Fruit fly (Drosophila melanogaster) whole organism, adult: ENCODE results near the gene Rbp4.
A peak's percentile ranks its signal among the peaks of the same experiment; 100 is the strongest.

Experiments
- CG11617 ChIP-seq: fragments of 200-800 bp; sonication (Bioruptor generic); optimal IDR thresholded peaks from 2 replicates; lab custom pipeline; 2017; ENCODE audit warnings: mild to moderate bottlenecking, missing biosample characterization, missing genetic modification reagents, missing genetic modification characterization
- CG12768 ChIP-seq: fragments of 200-800 bp; sonication (Bioruptor generic); optimal IDR thresholded peaks from 2 replicates; lab custom pipeline; 2017; ENCODE audit warnings: missing biosample characterization, missing genetic modification characterization, mild to moderate bottlenecking, moderate library complexity, missing genetic modification reagents
- CG14711 ChIP-seq: fragments of 200-800 bp; sonication (Bioruptor generic); optimal IDR thresholded peaks from 2 replicates; lab custom pipeline; 2018; ENCODE audit warnings: missing biosample characterization, mild to moderate bottlenecking, missing genetic modification characterization, moderate library complexity
- CG1620 ChIP-seq: fragments of 200-800 bp; sonication (Bioruptor generic); optimal IDR thresholded peaks from 2 replicates; lab custom pipeline; 2016; ENCODE audit warnings: missing biosample characterization, missing genetic modification characterization
- CG33017 ChIP-seq: fragments of 200-800 bp; sonication (Bioruptor generic); optimal IDR thresholded peaks from 2 replicates; lab custom pipeline; 2018; ENCODE audit warnings: missing biosample characterization, mild to moderate bottlenecking, missing genetic modification characterization, moderate library complexity
- CG5204 ChIP-seq: fragments of 200-800 bp; sonication (Bioruptor generic); optimal IDR thresholded peaks from 2 replicates; lab custom pipeline; 2016; ENCODE audit warnings: missing biosample characterization, missing genetic modification characterization
- CG7045 ChIP-seq: fragments of 200-800 bp; sonication (Bioruptor generic); optimal IDR thresholded peaks from 2 replicates; lab custom pipeline; 2017; ENCODE audit warnings: missing biosample characterization, mild to moderate bottlenecking, missing genetic modification characterization
- CG7101 ChIP-seq: fragments of 200-800 bp; sonication (Bioruptor generic); optimal IDR thresholded peaks from 2 replicates; lab custom pipeline; 2018; ENCODE audit warnings: missing biosample characterization, mild to moderate bottlenecking, missing genetic modification characterization, moderate library complexity
- Clk ChIP-seq: fragments of 200-800 bp; sonication (Bioruptor generic); optimal IDR thresholded peaks from 2 replicates; lab custom pipeline; 2017; ENCODE audit warnings: missing biosample characterization, missing genetic modification characterization
- Crg-1 ChIP-seq: fragments of 200-800 bp; sonication (Bioruptor generic); optimal IDR thresholded peaks from 2 replicates; lab custom pipeline; 2016; ENCODE audit warnings: missing biosample characterization, missing genetic modification characterization
- Hr96 ChIP-seq: fragments of 200-800 bp; sonication (Bioruptor generic); optimal IDR thresholded peaks from 2 replicates; lab custom pipeline; 2016; ENCODE audit warnings: missing biosample characterization, missing genetic modification characterization
- Mnt ChIP-seq: fragments of 200-800 bp; sonication (Bioruptor generic); optimal IDR thresholded peaks from 2 replicates; lab custom pipeline; 2016; ENCODE audit warnings: missing biosample characterization, mild to moderate bottlenecking, missing genetic modification characterization
- bab1 ChIP-seq: fragments of 200-800 bp; sonication (Bioruptor generic); optimal IDR thresholded peaks from 3 replicates; lab custom pipeline; 2019; ENCODE audit warnings: missing biosample characterization, mild to moderate bottlenecking, missing genetic modification characterization, moderate library complexity
- cic ChIP-seq: fragments of 200-800 bp; sonication (Bioruptor generic); optimal IDR thresholded peaks from 2 replicates; lab custom pipeline; 2017; ENCODE audit warnings: missing biosample characterization, mild to moderate bottlenecking, missing genetic modification characterization, moderate library complexity
- cnc ChIP-seq, 2 experiments: fragments of >200 bp; optimal IDR thresholded peaks; 2 replicates each; lab custom pipeline; 2017
- kay ChIP-seq: fragments of 200-800 bp; sonication (Bioruptor generic); peaks from one replicate; lab custom pipeline; 2016; ENCODE audit warnings: missing biosample characterization, missing genetic modification characterization, borderline replicate concordance
- ovo ChIP-seq: fragments of 200-800 bp; sonication (Bioruptor generic); optimal IDR thresholded peaks from 2 replicates; lab custom pipeline; 2016; ENCODE audit warnings: missing biosample characterization, missing genetic modification characterization
- pad ChIP-seq: fragments of 200-800 bp; sonication (Bioruptor generic); optimal IDR thresholded peaks from 3 replicates; lab custom pipeline; 2017; ENCODE audit warnings: missing biosample characterization, missing genetic modification characterization, mild to moderate bottlenecking, moderate library complexity, missing genetic modification reagents
- tj ChIP-seq: fragments of 200-800 bp; sonication (Bioruptor generic); optimal IDR thresholded peaks from 3 replicates; lab custom pipeline; 2017; ENCODE audit warnings: missing biosample characterization, mild to moderate bottlenecking, missing genetic modification characterization, moderate library complexity
- toe ChIP-seq: fragments of 200-800 bp; sonication (Bioruptor generic); optimal IDR thresholded peaks from 2 replicates; lab custom pipeline; 2016; ENCODE audit warnings: missing biosample characterization, missing genetic modification characterization

The Rbp4 gene

dm6 chr3R:13656294-13656693 lies at the start of gene Rbp4:
Rbp4 (minus strand) TSS chr3R:13656394.
- TF ChIP-seq Mnt (GFP tag; lab: Kevin White, UChicago) (no peak), cnc (optimal IDR thresholded peaks at IDR 0.05; lab: Kevin White, UChicago) (peak in 1 of 2 experiments; percentile 32)

- TF ChIP-seq CG7045 (GFP tag; lab: Kevin White, UChicago) (no peak), cic (GFP tag; lab: Kevin White, UChicago) (peak; percentile 52)
Measured at dm6 chr3R:13705292-13705885, 49.2 kb upstream of the Rbp4 start, which contains the start of gene Adgf-D. Adgf-D (minus strand) TSS chr3R:13705402.

- TF ChIP-seq Clk (GFP tag; lab: Kevin White, UChicago) (no peak), CG7101 (no peak), Hr96 (GFP tag; lab: Kevin White, UChicago) (no peak), Crg-1 (GFP tag; lab: Kevin White, UChicago) (no peak), CG7045 (GFP tag; lab: Kevin White, UChicago) (no peak), CG14711 (tag; lab: Kevin White, UChicago) (no peak), ovo (GFP tag; lab: Kevin White, UChicago) (no peak), bab1 (GFP tag; lab: Kevin White, UChicago) (no peak), cnc (optimal IDR thresholded peaks at IDR 0.05; lab: Kevin White, UChicago) (no peak), kay (no peak), CG11617 (no peak)
Measured at dm6 chr3R:13700738-13701137, 44.5 kb upstream of the Rbp4 start, which contains the start of gene f-cup. f-cup (minus strand) TSS chr3R:13700838.

dm6 chr3R:13700192-13700591 lies 44.0 kb upstream of the Rbp4 start, which contains the start of gene ninaB:
ninaB (plus strand) TSS chr3R:13700565.
- TF ChIP-seq toe (GFP tag; lab: Kevin White, UChicago) (no peak), CG12768 (GFP tag; lab: Kevin White, UChicago) (peak; percentile 63), CG7101 (no peak)

- TF ChIP-seq bab1 (GFP tag; lab: Kevin White, UChicago) (peak; percentile 39), cic (GFP tag; lab: Kevin White, UChicago) (no peak), tj (peak; percentile 9)
Measured at dm6 chr3R:13699350-13699749, 43.2 kb upstream of the Rbp4 start.

dm6 chr3R:13693753-13694152 lies 37.6 kb upstream of the Rbp4 start, which contains the start of gene CG14367:
CG14367 (plus strand) TSS chr3R:13694053.
- TF ChIP-seq CG14711 (tag; lab: Kevin White, UChicago) (no peak), Crg-1 (GFP tag; lab: Kevin White, UChicago) (no peak), CG1620 (no peak), CG7101 (no peak), Hr96 (GFP tag; lab: Kevin White, UChicago) (no peak), CG7045 (GFP tag; lab: Kevin White, UChicago) (no peak), toe (GFP tag; lab: Kevin White, UChicago) (no peak), CG12768 (GFP tag; lab: Kevin White, UChicago) (no peak), kay (no peak), pad (no peak), cic (GFP tag; lab: Kevin White, UChicago) (no peak), bab1 (GFP tag; lab: Kevin White, UChicago) (no peak), tj (no peak), Clk (GFP tag; lab: Kevin White, UChicago) (no peak), CG33017 (no peak), CG5204 (GFP tag; lab: Kevin White, UChicago) (no peak)

- TF ChIP-seq toe (GFP tag; lab: Kevin White, UChicago) (peak; percentile 25), CG1620 (peak; percentile 8), CG33017 (peak; percentile 64), bab1 (GFP tag; lab: Kevin White, UChicago) (no peak), cic (GFP tag; lab: Kevin White, UChicago) (peak; percentile 100), cnc (optimal IDR thresholded peaks at IDR 0.05; lab: Kevin White, UChicago) (no peak), CG7045 (GFP tag; lab: Kevin White, UChicago) (peak; percentile 77), Crg-1 (GFP tag; lab: Kevin White, UChicago) (peak; percentile 32), kay (peak; percentile 99), Mnt (GFP tag; lab: Kevin White, UChicago) (peak; percentile 92), CG14711 (tag; lab: Kevin White, UChicago) (no peak), ovo (GFP tag; lab: Kevin White, UChicago) (peak; percentile 70), Hr96 (GFP tag; lab: Kevin White, UChicago) (peak; percentile 57), CG5204 (GFP tag; lab: Kevin White, UChicago) (no peak), CG12768 (GFP tag; lab: Kevin White, UChicago) (peak; percentile 84), CG7101 (peak; percentile 76), tj (no peak), CG11617 (peak; percentile 65), pad (peak; percentile 52), Clk (GFP tag; lab: Kevin White, UChicago) (peak; percentile 30)
Measured at dm6 chr3R:13686371-13687211, 30.4 kb upstream of the Rbp4 start, which contains the start of gene omd. omd (minus strand) TSS chr3R:13687210.
